Fruit fly (Drosophila melanogaster): Measurements from ENCODE around the gene CG6356.

Gene CG6356

dm6 chr3R:24333182-24333808 lies 49.5 kb downstream of the CG6356 start, which contains the start of the genes Rrp5 and Dis3:
Gene Rrp5 (minus strand): TSS chr3R:24333316.
Gene Dis3 (plus strand): TSS chr3R:24333433.
- TF ChIP-seq pan (optimal IDR thresholded peaks at IDR 0.05) (no peak), Dll (optimal IDR thresholded peaks at IDR 0.05) (no peak)

dm6 chr3R:24336622-24337021 lies 52.9 kb downstream of the CG6356 start, which contains the start of gene CG6432:
Gene CG6432 (plus strand): TSS chr3R:24336922.
- TF ChIP-seq EcR (GFP tag; optimal IDR thresholded peaks at IDR 0.05) (no peak), psq (optimal IDR thresholded peaks at IDR 0.05) (no peak), usp (GFP tag; optimal IDR thresholded peaks at IDR 0.05) (no peak), CG8478 (optimal IDR thresholded peaks at IDR 0.05) (no peak), pan (optimal IDR thresholded peaks at IDR 0.05) (no peak), Dll (optimal IDR thresholded peaks at IDR 0.05) (no peak)
